Worm (Caenorhabditis elegans): ENCODE results near the gene C33H5.1.

The C33H5.1 gene

ce11 chrIV:7800338-7800737 is 8.4 kb upstream of the C33H5.1 start:
- TF ChIP-seq nhr-102 (tag; optimal IDR thresholded peaks at IDR 0.05), result no peak
- no peak for TF ChIP-seq egl-27 (tag; optimal IDR thresholded peaks at IDR 0.05)
- TF ChIP-seq hlh-11 (tag; optimal IDR thresholded peaks at IDR 0.05), result no peak
- TF ChIP-seq saeg-2 (GFP tag; IDR thresholded peaks at IDR 0.05), result no peak
- no peak for TF ChIP-seq lim-7 (GFP tag; IDR thresholded peaks at IDR 0.05)
- no peak for TF ChIP-seq aly-2 (tag; optimal IDR thresholded peaks at IDR 0.05)
- no peak for TF ChIP-seq ces-1 (GFP tag; optimal IDR thresholded peaks at IDR 0.05)
- no peak for TF ChIP-seq lin-39 (tag; optimal IDR thresholded peaks at IDR 0.05)
- no peak for TF ChIP-seq cey-2 (tag; optimal IDR thresholded peaks at IDR 0.05; ENCODE audit: borderline replicate concordance, insufficient read depth)
- TF ChIP-seq nhr-28 (tag; optimal IDR thresholded peaks at IDR 0.05), result no peak
- no peak for TF ChIP-seq skn-1 (tag; optimal IDR thresholded peaks at IDR 0.05)
- TF ChIP-seq fos-1 (tag; optimal IDR thresholded peaks at IDR 0.05), result no peak
- TF ChIP-seq nhr-111 (GFP tag; optimal IDR thresholded peaks at IDR 0.05), result no peak
- TF ChIP-seq snpc-1.2 (GFP tag; IDR thresholded peaks at IDR 0.05), result peak; percentile 61
- TF ChIP-seq F49E8.2 (tag; optimal IDR thresholded peaks at IDR 0.05; ENCODE audit: borderline replicate concordance), result peak; percentile 21
- no peak for TF ChIP-seq unc-39 (tag; optimal IDR thresholded peaks at IDR 0.05)
- TF ChIP-seq nhr-6 (tag; optimal IDR thresholded peaks at IDR 0.05), result no peak

DNA sequence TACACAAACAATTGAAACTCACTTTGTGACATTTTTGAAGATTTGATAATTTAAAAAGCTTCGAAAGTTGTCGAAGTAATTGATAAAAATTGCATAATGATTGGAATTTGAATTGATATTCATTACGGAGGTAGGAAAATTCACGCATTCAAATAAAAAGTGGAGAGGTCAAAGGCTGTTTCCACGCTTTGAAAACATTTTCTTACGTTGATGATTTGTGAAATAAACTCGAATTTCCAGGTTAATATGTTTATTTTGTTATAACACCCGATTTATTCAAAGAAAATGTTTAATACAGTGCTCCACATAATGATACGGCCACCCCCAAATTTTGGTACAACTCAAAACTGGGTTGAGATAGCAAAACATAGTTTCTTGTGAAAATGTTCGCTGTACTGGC is 5.5 kb upstream of the C33H5.1 start, which contains the start of gene C33H5.16:
TSS of gene C33H5.16 (minus strand) at position 101 of the 400 bp plus-strand sequence.
- no peak for TF ChIP-seq rbr-2 (tag; optimal IDR thresholded peaks at IDR 0.05)
- no peak for TF ChIP-seq Y48G9A.11 (GFP tag; IDR thresholded peaks at IDR 0.05)
- TF ChIP-seq sdz-12 (GFP tag; optimal IDR thresholded peaks at IDR 0.05), result no peak
- TF ChIP-seq lin-15B (tag; optimal IDR thresholded peaks at IDR 0.05), result no peak
- no peak for TF ChIP-seq daf-19 (GFP tag; conservative IDR thresholded peaks at IDR 0.05)
- no peak for TF ChIP-seq nhr-237 (tag; optimal IDR thresholded peaks at IDR 0.05)
- TF ChIP-seq spr-1 (tag; optimal IDR thresholded peaks at IDR 0.05), result no peak
- no peak for TF ChIP-seq pha-4 (GFP tag; IDR thresholded peaks at IDR 0.05)
- no peak for TF ChIP-seq pha-4 (tag; optimal IDR thresholded peaks at IDR 0.05)
- no peak for TF ChIP-seq mdl-1 (tag; optimal IDR thresholded peaks at IDR 0.05)
- no peak for TF ChIP-seq hlh-11 (tag; optimal IDR thresholded peaks at IDR 0.05)
- no peak for TF ChIP-seq T20F7.1 (GFP tag; optimal IDR thresholded peaks at IDR 0.05)
- no peak for TF ChIP-seq mdt-29 (GFP tag; IDR thresholded peaks at IDR 0.05)
- TF ChIP-seq arid-1 (GFP tag; conservative IDR thresholded peaks at IDR 0.05), result no peak
- TF ChIP-seq hmg-1.1 (GFP tag; IDR thresholded peaks at IDR 0.05), result no peak
- TF ChIP-seq ceh-20 (GFP tag; IDR thresholded peaks at IDR 0.05), result no peak
- TF ChIP-seq ztf-11 (tag; optimal IDR thresholded peaks at IDR 0.05), result no peak
- TF ChIP-seq lsy-2 (tag; optimal IDR thresholded peaks at IDR 0.05), result no peak
- TF ChIP-seq ztf-7 (tag; optimal IDR thresholded peaks at IDR 0.05), result no peak

DNA sequence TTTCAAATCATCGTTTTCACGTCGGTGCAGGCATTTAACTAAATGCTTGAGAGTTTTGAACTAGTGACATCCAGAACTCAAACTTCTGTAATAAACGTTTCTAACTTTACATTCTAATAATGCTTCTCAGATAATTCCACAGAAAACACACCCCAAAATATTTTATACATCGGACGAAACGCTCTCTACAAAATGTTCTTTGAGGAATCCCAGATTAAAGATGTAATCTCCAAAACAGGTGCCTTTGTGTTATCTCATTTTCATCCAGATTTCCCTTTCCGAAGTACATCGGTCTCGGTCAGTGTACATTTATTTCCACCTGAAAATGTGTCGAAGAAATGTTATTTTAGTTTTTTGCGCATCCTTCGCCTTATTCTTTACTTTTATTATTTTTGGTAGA is 4.0 kb upstream of the C33H5.1 start, which contains the start of gene C33H5.2:
TSS of gene C33H5.2 (plus strand) at position 301 of the 400 bp plus-strand sequence.
- TF ChIP-seq cey-2 (tag; optimal IDR thresholded peaks at IDR 0.05; ENCODE audit: borderline replicate concordance, insufficient read depth), result no peak
- no peak for TF ChIP-seq jun-1 (tag; optimal IDR thresholded peaks at IDR 0.05)
- no peak for TF ChIP-seq nhr-41 (GFP tag; IDR thresholded peaks at IDR 0.05)
- TF ChIP-seq ceh-82 (tag; optimal IDR thresholded peaks at IDR 0.05), result no peak
- no peak for TF ChIP-seq egl-27 (tag; optimal IDR thresholded peaks at IDR 0.05)
- TF ChIP-seq mdt-29 (GFP tag; IDR thresholded peaks at IDR 0.05), result no peak
- no peak for TF ChIP-seq ceh-44 (GFP tag; IDR thresholded peaks at IDR 0.05)
- TF ChIP-seq pqm-1 (tag; optimal IDR thresholded peaks at IDR 0.05), result no peak
- no peak for TF ChIP-seq dpl-1 (GFP tag; optimal IDR thresholded peaks at IDR 0.05)
- no peak for TF ChIP-seq nhr-102 (tag; optimal IDR thresholded peaks at IDR 0.05)
- TF ChIP-seq nhr-28 (tag; optimal IDR thresholded peaks at IDR 0.05), result no peak
- no peak for TF ChIP-seq nhr-111 (GFP tag; optimal IDR thresholded peaks at IDR 0.05)
- no peak for TF ChIP-seq snpc-4 (tag; optimal IDR thresholded peaks at IDR 0.05)
- TF ChIP-seq ztf-7 (tag; optimal IDR thresholded peaks at IDR 0.05), result no peak
